Worm (Caenorhabditis elegans) whole organism, L1 larva: ENCODE results near the gene ZK822.9.

Experiments used
- C16A3.4 ChIP-seq: fragments of 150-350 bp; optimal IDR thresholded peaks from 2 replicates; lab custom pipeline; 2014; ENCODE audit warnings: missing biosample characterization, missing genetic modification characterization
- aha-1 ChIP-seq: fragments of 150-350 bp; optimal IDR thresholded peaks from 2 replicates; lab custom pipeline; 2014; ENCODE audit warnings: missing biosample characterization, missing genetic modification characterization
- ama-1 ChIP-seq: fragments of 150-350 bp; optimal IDR thresholded peaks from 2 replicates; lab custom pipeline; 2014
- blmp-1 ChIP-seq: fragments of 150-350 bp; optimal IDR thresholded peaks from 2 replicates; lab custom pipeline; 2014; ENCODE audit warnings: missing biosample characterization, missing genetic modification characterization
- ceh-8 ChIP-seq: fragments of 200-800 bp; sonication (Bioruptor generic); optimal IDR thresholded peaks from 2 replicates; lab custom pipeline; 2018; ENCODE audit warnings: mild to moderate bottlenecking, missing genetic modification characterization, moderate library complexity, missing compliant biosample characterization
- ceh-90 ChIP-seq: sonication (generic microtip); optimal IDR thresholded peaks from 2 replicates; lab custom pipeline; 2016; ENCODE audit warnings: missing genetic modification characterization, missing compliant biosample characterization
- dpl-1 ChIP-seq, 3 experiments: fragments of 150-350 bp in 2 of 3; sonication (generic microtip) in 1 of 3; optimal IDR thresholded peaks; 2 replicates each; lab custom pipeline; 2014 to 2017; ENCODE audit warnings: missing biosample characterization in 3 of 3, missing genetic modification characterization in 3 of 3, missing genetic modification reagents in 3 of 3
- dsc-1 ChIP-seq: sonication (generic microtip); optimal IDR thresholded peaks from 2 replicates; lab custom pipeline; 2016; ENCODE audit warnings: mild to moderate bottlenecking, missing genetic modification characterization, missing compliant biosample characterization
- efl-1 ChIP-seq, 4 experiments: fragments of 150-350 bp; optimal IDR thresholded peaks in 3 of 4; peaks in 1 of 4; 1 replicate in 1 of 4; 2 replicates in 3 of 4; lab custom pipeline; 2014; ENCODE audit warnings: missing biosample characterization in 2 of 4, missing genetic modification characterization in 2 of 4, missing genetic modification reagents in 2 of 4
- egl-13 ChIP-seq: sonication (generic microtip); optimal IDR thresholded peaks from 2 replicates; lab custom pipeline; 2016; ENCODE audit warnings: missing genotype, missing genetic modification reagents, missing genetic modification characterization, missing compliant biosample characterization
- egl-27 ChIP-seq, 2 experiments: fragments of 150-350 bp in 1 of 2; sonication (generic microtip); optimal IDR thresholded peaks; 3 replicates each; lab custom pipeline; 2017 to 2018; ENCODE audit warnings: missing biosample characterization in 2 of 2, missing genetic modification characterization in 2 of 2, missing genetic modification reagents in 2 of 2
- elt-2 ChIP-seq: sonication (generic microtip); optimal IDR thresholded peaks from 2 replicates; lab custom pipeline; 2016; ENCODE audit warnings: missing genetic modification characterization, mild to moderate bottlenecking, inconsistent platforms, missing compliant biosample characterization, missing genetic modification reagents
- elt-3 ChIP-seq, 6 experiments: fragments of 150-350 bp in 1 of 6; sonication (generic microtip); optimal IDR thresholded peaks; 2 replicates each; lab custom pipeline; 2017 to 2018; ENCODE audit warnings: missing biosample characterization in 6 of 6, missing genetic modification characterization in 6 of 6, inconsistent platforms in 1 of 6
- ets-5 ChIP-seq: fragments of 200-800 bp; sonication (Bioruptor generic); IDR thresholded peaks from 2 replicates; pipeline ENCODE4 v1.3.6; 2022; ENCODE audit warnings: missing genetic modification characterization, missing compliant biosample characterization
- fkh-10 ChIP-seq: sonication (generic microtip); optimal IDR thresholded peaks from 2 replicates; lab custom pipeline; 2017; ENCODE audit warnings: missing biosample characterization, missing genetic modification reagents, missing genetic modification characterization
- fkh-8 ChIP-seq: sonication (generic microtip); optimal IDR thresholded peaks from 2 replicates; lab custom pipeline; 2016; ENCODE audit warnings: mild to moderate bottlenecking, missing genetic modification characterization, missing compliant biosample characterization
- fos-1 ChIP-seq: fragments of 150-350 bp; optimal IDR thresholded peaks from 2 replicates; lab custom pipeline; 2014; ENCODE audit warnings: missing biosample characterization, missing genetic modification characterization
- hlh-4 ChIP-seq: sonication (generic microtip); optimal IDR thresholded peaks from 2 replicates; lab custom pipeline; 2016; ENCODE audit warnings: mild to moderate bottlenecking, missing genetic modification characterization, missing compliant biosample characterization
- hpl-2 ChIP-seq: fragments of 150-350 bp; optimal IDR thresholded peaks from 2 replicates; lab custom pipeline; 2014; ENCODE audit warnings: missing biosample characterization, missing genetic modification reagents, missing genetic modification characterization
- irx-1 ChIP-seq: sonication (generic microtip); optimal IDR thresholded peaks from 2 replicates; lab custom pipeline; 2016; ENCODE audit warnings: missing genetic modification characterization, missing compliant biosample characterization
- lin-14 ChIP-seq: fragments of 200-800 bp; sonication (Bioruptor generic); optimal IDR thresholded peaks from 2 replicates; lab custom pipeline; 2018; ENCODE audit warnings: mild to moderate bottlenecking, missing genetic modification characterization, moderate library complexity, missing compliant biosample characterization
- lin-15B ChIP-seq: fragments of 150-350 bp; sonication (generic microtip); optimal IDR thresholded peaks from 3 replicates; lab custom pipeline; 2014; ENCODE audit warnings: missing biosample characterization, missing genetic modification characterization
- lin-35 ChIP-seq, 2 experiments: fragments of 150-350 bp; optimal IDR thresholded peaks; 2 replicates each; lab custom pipeline; 2014; ENCODE audit warnings: missing biosample characterization in 2 of 2, missing genetic modification characterization in 2 of 2, missing genetic modification reagents in 2 of 2
- nhr-11 ChIP-seq: fragments of 150-350 bp; optimal IDR thresholded peaks from 2 replicates; lab custom pipeline; 2014; ENCODE audit warnings: missing biosample characterization, missing genetic modification characterization
- nhr-12 ChIP-seq: sonication (generic microtip); optimal IDR thresholded peaks from 2 replicates; lab custom pipeline; 2017; ENCODE audit warnings: missing biosample characterization, missing genetic modification characterization
- nhr-19 ChIP-seq: fragments of 200-800 bp; sonication (Bioruptor generic); conservative IDR thresholded peaks from 2 replicates; pipeline ENCODE4 v1.3.6; 2022; ENCODE audit warnings: missing genetic modification characterization, missing compliant biosample characterization
- nhr-20 ChIP-seq: sonication (generic microtip); optimal IDR thresholded peaks from 2 replicates; lab custom pipeline; 2016; ENCODE audit warnings: mild to moderate bottlenecking, missing genetic modification characterization, missing compliant biosample characterization
- nhr-237 ChIP-seq: fragments of 150-350 bp; optimal IDR thresholded peaks from 2 replicates; lab custom pipeline; 2014; ENCODE audit warnings: missing biosample characterization, missing genetic modification characterization
- nhr-47 ChIP-seq: sonication (generic microtip); optimal IDR thresholded peaks from 2 replicates; lab custom pipeline; 2016; ENCODE audit warnings: mild to moderate bottlenecking, missing genetic modification characterization, moderate library complexity, missing compliant biosample characterization
- nhr-71 ChIP-seq: sonication (generic microtip); optimal IDR thresholded peaks from 2 replicates; lab custom pipeline; 2016; ENCODE audit warnings: mild to moderate bottlenecking, missing genetic modification characterization, moderate library complexity, missing compliant biosample characterization
- nhr-85 ChIP-seq: sonication (generic microtip); peaks from one replicate; lab custom pipeline; 2016; ENCODE audit warnings: missing genetic modification characterization, inconsistent platforms, missing compliant biosample characterization
- nhr-90 ChIP-seq: sonication (generic microtip); optimal IDR thresholded peaks from 2 replicates; lab custom pipeline; 2016; ENCODE audit warnings: mild to moderate bottlenecking, missing genetic modification characterization, missing compliant biosample characterization; ENCODE audit not compliant: poor library complexity
- pag-3 ChIP-seq: sonication (generic microtip); optimal IDR thresholded peaks from 2 replicates; lab custom pipeline; 2017; ENCODE audit warnings: missing genetic modification characterization, mild to moderate bottlenecking, missing compliant biosample characterization, antibody characterized with exemption, borderline replicate concordance; ENCODE audit not compliant: insufficient read depth
- pax-3 ChIP-seq: fragments of 200-800 bp; sonication (Bioruptor generic); optimal IDR thresholded peaks from 2 replicates; lab custom pipeline; 2018; ENCODE audit warnings: mild to moderate bottlenecking, missing genetic modification characterization, moderate library complexity, missing compliant biosample characterization
- pqm-1 ChIP-seq: sonication (generic microtip); optimal IDR thresholded peaks from 3 replicates; lab custom pipeline; 2017; ENCODE audit warnings: missing biosample characterization, missing genetic modification characterization
- rnt-1 ChIP-seq: sonication (generic microtip); optimal IDR thresholded peaks from 2 replicates; lab custom pipeline; 2016; ENCODE audit warnings: mild to moderate bottlenecking, missing genetic modification characterization, moderate library complexity, missing compliant biosample characterization
- snu-23 ChIP-seq: sonication (generic microtip); optimal IDR thresholded peaks from 2 replicates; lab custom pipeline; 2016; ENCODE audit warnings: missing genetic modification characterization, missing compliant biosample characterization
- sox-4 ChIP-seq: sonication (generic microtip); optimal IDR thresholded peaks from 2 replicates; lab custom pipeline; 2016; ENCODE audit warnings: missing genetic modification characterization, missing compliant biosample characterization
- sptf-1 ChIP-seq: fragments of 150-350 bp; optimal IDR thresholded peaks from 2 replicates; lab custom pipeline; 2014; ENCODE audit warnings: missing biosample characterization, missing genetic modification characterization
- unc-62 ChIP-seq: fragments of 150-350 bp; optimal IDR thresholded peaks from 2 replicates; lab custom pipeline; 2014; ENCODE audit warnings: missing biosample characterization, missing genetic modification reagents, missing genetic modification characterization
- vab-15 ChIP-seq: sonication (generic microtip); optimal IDR thresholded peaks from 2 replicates; lab custom pipeline; 2017; ENCODE audit warnings: missing genotype, mild to moderate bottlenecking, missing genetic modification characterization, missing compliant biosample characterization
- xbp-1 ChIP-seq: sonication (generic microtip); optimal IDR thresholded peaks from 2 replicates; lab custom pipeline; 2016; ENCODE audit warnings: missing genetic modification characterization, missing compliant biosample characterization

Gene ZK822.9

ce11 chrIV:11885313-11885712, 30.4 kb upstream of the ZK822.9 start, which contains the start of gene let-653:
TSS of gene let-653 (plus strand) at chrIV:11885613.
- TF ChIP-seq blmp-1 (tag; lab: Kevin White, UChicago) (peak; percentile 22), irx-1 (tag; lab: Kevin White, UChicago) (no peak), vab-15 (tag; lab: Kevin White, UChicago) (no peak), egl-13 (tag; lab: Kevin White, UChicago) (no peak), elt-2 (tag; lab: Kevin White, UChicago) (no peak)
- TF ChIP-seq, all 84 proteins: peak for 1

- TF ChIP-seq hlh-4 (tag; lab: Kevin White, UChicago) (peak; percentile 58), ama-1 (lab: Kevin White, UChicago) (no peak), nhr-11 (tag; lab: Kevin White, UChicago) (peak; percentile 6), nhr-19 (GFP tag; lab: Robert Waterston, UW) (no peak), dsc-1 (tag; lab: Kevin White, UChicago) (peak; percentile 51), lin-15B (tag; lab: Kevin White, UChicago) (no peak), xbp-1 (no peak), nhr-12 (tag; lab: Kevin White, UChicago) (no peak), aha-1 (tag; lab: Kevin White, UChicago) (no peak), elt-3 (tag; optimal IDR thresholded peaks at IDR 0.05; lab: Kevin White, UChicago) (no peak), ceh-90 (tag; lab: Kevin White, UChicago) (no peak), unc-62 (no peak), ceh-8 (GFP tag; lab: Kevin White, UChicago) (no peak), pqm-1 (tag; lab: Kevin White, UChicago) (no peak), sptf-1 (tag; lab: Kevin White, UChicago) (no peak), nhr-90 (tag; lab: Kevin White, UChicago) (no peak), fos-1 (tag; lab: Kevin White, UChicago) (no peak), C16A3.4 (tag; lab: Kevin White, UChicago) (no peak), fkh-8 (tag; lab: Kevin White, UChicago) (peak; percentile 48), nhr-71 (tag; lab: Kevin White, UChicago) (no peak), nhr-20 (tag; lab: Kevin White, UChicago) (peak; percentile 44), dpl-1 (GFP tag; optimal IDR thresholded peaks at IDR 0.05; lab: Kevin White, UChicago) (no peak), nhr-237 (tag; lab: Kevin White, UChicago) (no peak), pag-3 (tag; lab: Kevin White, UChicago) (no peak)
Observed at ce11 chrIV:11892545-11892944, 23.2 kb upstream of the ZK822.9 start.

- no peak for TF ChIP-seq nhr-11 (tag; lab: Kevin White, UChicago)
- TF ChIP-seq nhr-71 (tag; lab: Kevin White, UChicago): peak; percentile 3
- TF ChIP-seq rnt-1 (tag; lab: Kevin White, UChicago): no peak
- no peak for TF ChIP-seq nhr-90 (tag; lab: Kevin White, UChicago)
- TF ChIP-seq nhr-47 (tag; lab: Kevin White, UChicago): peak; percentile 18
- peak; percentile 6 for TF ChIP-seq pax-3 (tag; lab: Kevin White, UChicago)
- no peak for TF ChIP-seq hpl-2 (GFP tag; lab: Kevin White, UChicago)
- no peak for TF ChIP-seq nhr-19 (GFP tag; lab: Robert Waterston, UW)
- TF ChIP-seq sox-4: peak; percentile 21
- TF ChIP-seq ets-5 (GFP tag; lab: Robert Waterston, UW): no peak
- peak; percentile 90 for TF ChIP-seq dsc-1 (tag; lab: Kevin White, UChicago)
Observed at ce11 chrIV:11893336-11893735, 22.4 kb upstream of the ZK822.9 start.

ce11 chrIV:11897710-11898109, 18.0 kb upstream of the ZK822.9 start:
- TF ChIP-seq lin-14: peak; percentile 33
- no peak for TF ChIP-seq efl-1 (optimal IDR thresholded peaks at IDR 0.05; lab: Kevin White, UChicago)
- peak in 1 of 2 experiments; percentile 64 for TF ChIP-seq efl-1 (GFP tag; optimal IDR thresholded peaks at IDR 0.05 in 1 of 2; lab: Kevin White, UChicago)
- TF ChIP-seq fkh-10 (GFP tag; lab: Kevin White, UChicago): no peak
- TF ChIP-seq nhr-20 (tag; lab: Kevin White, UChicago): peak; percentile 67
- TF ChIP-seq blmp-1 (tag; lab: Kevin White, UChicago): peak; percentile 34
- TF ChIP-seq egl-27 (tag; optimal IDR thresholded peaks at IDR 0.05; lab: Kevin White, UChicago): no peak
- TF ChIP-seq nhr-85 (tag; lab: Kevin White, UChicago): peak; percentile 76
- peak in 1 of 2 experiments; percentile 41 for TF ChIP-seq lin-35 (GFP tag; optimal IDR thresholded peaks at IDR 0.05; lab: Kevin White, UChicago)
- peak in 2 of 6 experiments; percentile 12 to 47 for TF ChIP-seq elt-3 (tag; optimal IDR thresholded peaks at IDR 0.05; lab: Kevin White, UChicago)
- TF ChIP-seq snu-23 (GFP tag; lab: Kevin White, UChicago): peak; percentile 14
- no peak for TF ChIP-seq xbp-1
